Worm (Caenorhabditis elegans) whole organism, midembryonic: Measurements from ENCODE around the gene F58E6.6.

Experiments
- T22C8.4 ChIP-seq: fragments of 200-800 bp; sonication (Bioruptor generic); IDR thresholded peaks from 2 replicates; pipeline ENCODE4 v1.3.6; 2022; ENCODE audit warnings: missing genetic modification characterization, missing compliant biosample characterization
- cog-1 ChIP-seq: sonication (generic microtip); optimal IDR thresholded peaks from 2 replicates; lab custom pipeline; 2016; ENCODE audit warnings: missing genetic modification characterization, missing compliant biosample characterization
- flt-1 ChIP-seq: fragments of 200-800 bp; sonication (Bioruptor generic); IDR thresholded peaks from 2 replicates; pipeline ENCODE4 v1.3.6; 2022; ENCODE audit warnings: missing genetic modification characterization, missing compliant biosample characterization
- klf-2 ChIP-seq: fragments of 200-800 bp; sonication (Bioruptor generic); conservative IDR thresholded peaks from 2 replicates; pipeline ENCODE4 v1.3.6; 2022; ENCODE audit warnings: missing genetic modification reagents, missing genetic modification characterization, missing compliant biosample characterization
- med-1 ChIP-seq: sonication (generic microtip); optimal IDR thresholded peaks from 2 replicates; lab custom pipeline; 2017; ENCODE audit warnings: missing genetic modification characterization, mild to moderate bottlenecking, missing compliant biosample characterization, antibody characterized with exemption, missing genetic modification reagents; ENCODE audit not compliant: insufficient read depth
- ref-1 ChIP-seq: fragments of 200-800 bp; sonication (Bioruptor generic); conservative IDR thresholded peaks from 2 replicates; pipeline ENCODE4 v1.3.6; 2022; ENCODE audit warnings: missing genetic modification reagents, missing genetic modification characterization, missing compliant biosample characterization
- tab-1 ChIP-seq: fragments of 200-800 bp; sonication (Bioruptor generic); IDR thresholded peaks from 2 replicates; pipeline ENCODE4 v1.3.6; 2022; ENCODE audit warnings: missing genetic modification characterization, missing compliant biosample characterization
- ztf-23 ChIP-seq: fragments of 200-800 bp; sonication (Bioruptor generic); IDR thresholded peaks from 2 replicates; pipeline ENCODE4 v1.3.6; 2022; ENCODE audit warnings: missing genetic modification reagents, missing genetic modification characterization, missing compliant biosample characterization
- ztf-29 ChIP-seq: fragments of 200-800 bp; sonication (Bioruptor generic); IDR thresholded peaks from 2 replicates; pipeline ENCODE4 v1.3.6; 2022; ENCODE audit warnings: missing genetic modification reagents, missing genetic modification characterization, missing compliant biosample characterization

Gene F58E6.6

ce11 chrV:9752918-9753317 lies at the start of gene F58E6.6:
TSS of gene F58E6.6 (minus strand) at chrV:9753018.
- no peak for TF ChIP-seq klf-2 (GFP tag; lab: Robert Waterston, UW)
- TF ChIP-seq ref-1 (GFP tag; lab: Robert Waterston, UW): no peak
- TF ChIP-seq tab-1 (GFP tag; lab: Robert Waterston, UW): no peak
- no peak for TF ChIP-seq cog-1 (tag; lab: Kevin White, UChicago)
- no peak for TF ChIP-seq T22C8.4 (GFP tag; lab: Robert Waterston, UW)
- TF ChIP-seq ztf-23: no peak
- TF ChIP-seq ztf-29 (GFP tag; lab: Robert Waterston, UW): no peak
- TF ChIP-seq flt-1 (GFP tag; lab: Robert Waterston, UW): no peak
- TF ChIP-seq med-1 (GFP tag; lab: Kevin White, UChicago): no peak

DNA sequence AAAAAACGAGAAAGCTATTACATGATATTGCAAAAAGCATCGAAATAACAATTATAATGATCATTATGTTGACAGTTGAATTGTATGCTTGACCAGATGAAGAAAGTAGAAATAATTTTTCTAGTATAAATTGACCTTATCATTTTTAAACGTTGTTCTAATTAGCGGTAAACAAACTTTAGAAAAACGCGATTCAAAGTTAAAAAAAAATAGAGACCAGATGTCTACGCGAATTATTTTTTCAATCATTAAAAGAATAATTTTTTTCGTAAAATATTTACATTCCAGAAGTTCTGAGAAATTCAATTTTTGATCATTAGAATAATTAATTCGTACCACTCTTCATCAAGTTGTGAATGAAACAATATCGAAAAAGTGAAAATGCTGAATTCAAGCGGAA lies 49.1 kb upstream of the F58E6.6 start, which contains the start of gene F46B6.10:
Gene F46B6.10, minus strand, starts transcription at position 101 of the 400 bp plus-strand sequence.
- TF ChIP-seq klf-2 (GFP tag; lab: Robert Waterston, UW) (no peak), ztf-29 (GFP tag; lab: Robert Waterston, UW) (no peak), cog-1 (tag; lab: Kevin White, UChicago) (no peak), ztf-23 (no peak), flt-1 (GFP tag; lab: Robert Waterston, UW) (no peak), med-1 (GFP tag; lab: Kevin White, UChicago) (no peak), ref-1 (GFP tag; lab: Robert Waterston, UW) (no peak), tab-1 (GFP tag; lab: Robert Waterston, UW) (no peak), T22C8.4 (GFP tag; lab: Robert Waterston, UW) (no peak)

DNA sequence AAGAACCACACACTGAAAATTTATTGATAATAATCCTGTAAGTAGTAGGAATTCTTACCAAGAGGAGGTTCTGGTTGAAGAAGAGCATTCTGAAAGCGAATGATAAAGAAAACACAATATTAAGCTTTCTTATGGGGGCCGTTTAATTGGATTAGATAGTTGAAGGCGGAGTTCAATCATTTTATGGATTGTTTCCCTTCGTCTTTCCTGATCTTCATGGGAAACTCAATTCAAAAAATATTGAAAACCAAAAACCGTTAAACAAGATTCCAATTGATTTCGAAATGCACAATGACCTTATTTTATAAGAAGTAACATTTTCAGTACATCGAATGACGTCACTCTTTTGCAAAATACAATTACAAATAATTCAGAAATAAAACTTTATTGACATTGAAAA lies 46.3 kb upstream of the F58E6.6 start, which contains the start of gene F46B6.13:
Gene F46B6.13, minus strand, starts transcription at position 101 of the 400 bp plus-strand sequence.
- no peak for TF ChIP-seq ztf-23
- no peak for TF ChIP-seq tab-1 (GFP tag; lab: Robert Waterston, UW)
- TF ChIP-seq ref-1 (GFP tag; lab: Robert Waterston, UW): no peak
- no peak for TF ChIP-seq cog-1 (tag; lab: Kevin White, UChicago)
- TF ChIP-seq T22C8.4 (GFP tag; lab: Robert Waterston, UW): no peak
- TF ChIP-seq med-1 (GFP tag; lab: Kevin White, UChicago): no peak
- TF ChIP-seq flt-1 (GFP tag; lab: Robert Waterston, UW): no peak
- no peak for TF ChIP-seq ztf-29 (GFP tag; lab: Robert Waterston, UW)
- no peak for TF ChIP-seq klf-2 (GFP tag; lab: Robert Waterston, UW)

DNA sequence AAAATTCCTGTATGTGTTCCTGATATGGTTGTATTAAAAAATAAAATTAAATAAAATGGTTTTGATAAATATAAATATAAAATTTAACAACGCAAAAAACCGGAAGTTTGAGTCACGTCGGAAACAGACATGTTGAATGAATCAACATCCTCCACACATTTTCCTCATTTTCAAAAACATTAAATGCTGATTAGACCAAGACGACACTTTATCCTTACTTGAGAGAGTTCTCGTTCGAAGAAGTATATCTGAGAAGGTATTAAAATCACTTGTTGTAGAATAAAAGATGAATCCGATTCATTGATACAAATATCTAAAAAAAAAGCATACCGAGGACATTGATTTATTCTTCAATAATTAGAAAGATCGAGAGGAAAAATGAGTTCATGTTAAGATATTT lies 45.4 kb upstream of the F58E6.6 start:
- TF ChIP-seq T22C8.4 (GFP tag; lab: Robert Waterston, UW): no peak

ce11 chrV:9796562-9796961 lies 43.7 kb upstream of the F58E6.6 start, which contains the start of gene F46B6.9:
TSS of gene F46B6.9 (plus strand) at chrV:9796862.
- TF ChIP-seq ref-1 (GFP tag; lab: Robert Waterston, UW) (no peak), T22C8.4 (GFP tag; lab: Robert Waterston, UW) (no peak)

ce11 chrV:9796002-9796401 lies 43.2 kb upstream of the F58E6.6 start:
- TF ChIP-seq flt-1 (GFP tag; lab: Robert Waterston, UW) (no peak), T22C8.4 (GFP tag; lab: Robert Waterston, UW) (no peak), ref-1 (GFP tag; lab: Robert Waterston, UW) (no peak)

DNA sequence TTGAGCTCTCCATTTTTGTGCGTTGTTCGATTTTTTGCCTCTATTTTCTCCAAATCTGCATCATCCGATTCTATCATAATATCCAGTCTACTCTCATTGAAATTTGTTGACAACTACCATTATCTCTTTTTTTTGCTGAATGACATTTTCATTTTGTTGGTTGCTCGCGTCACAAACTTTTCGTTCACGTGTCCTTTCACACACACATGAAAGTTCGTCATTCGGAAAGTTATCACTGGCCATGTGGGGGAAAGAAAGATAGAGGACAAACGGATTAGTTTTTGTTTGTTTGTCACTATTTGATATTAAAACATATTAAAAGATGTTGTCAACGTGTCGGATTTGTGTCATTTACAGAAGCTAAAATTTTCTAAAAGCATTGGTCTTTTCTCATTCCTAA lies 42.2 kb upstream of the F58E6.6 start:
- TF ChIP-seq T22C8.4 (GFP tag; lab: Robert Waterston, UW) (no peak), cog-1 (tag; lab: Kevin White, UChicago) (no peak), klf-2 (GFP tag; lab: Robert Waterston, UW) (no peak), med-1 (GFP tag; lab: Kevin White, UChicago) (no peak), ztf-23 (no peak), flt-1 (GFP tag; lab: Robert Waterston, UW) (no peak), tab-1 (GFP tag; lab: Robert Waterston, UW) (no peak), ztf-29 (GFP tag; lab: Robert Waterston, UW) (no peak)

ce11 chrV:9791332-9791731 lies 38.5 kb upstream of the F58E6.6 start, which contains the start of gene lipl-2:
TSS of gene lipl-2 (plus strand) at chrV:9791567.
- no peak for TF ChIP-seq tab-1 (GFP tag; lab: Robert Waterston, UW)
- no peak for TF ChIP-seq klf-2 (GFP tag; lab: Robert Waterston, UW)
- TF ChIP-seq ztf-23: no peak
- no peak for TF ChIP-seq ref-1 (GFP tag; lab: Robert Waterston, UW)
- TF ChIP-seq med-1 (GFP tag; lab: Kevin White, UChicago): no peak
- TF ChIP-seq T22C8.4 (GFP tag; lab: Robert Waterston, UW): no peak
- TF ChIP-seq ztf-29 (GFP tag; lab: Robert Waterston, UW): no peak
- no peak for TF ChIP-seq flt-1 (GFP tag; lab: Robert Waterston, UW)
- no peak for TF ChIP-seq cog-1 (tag; lab: Kevin White, UChicago)

DNA sequence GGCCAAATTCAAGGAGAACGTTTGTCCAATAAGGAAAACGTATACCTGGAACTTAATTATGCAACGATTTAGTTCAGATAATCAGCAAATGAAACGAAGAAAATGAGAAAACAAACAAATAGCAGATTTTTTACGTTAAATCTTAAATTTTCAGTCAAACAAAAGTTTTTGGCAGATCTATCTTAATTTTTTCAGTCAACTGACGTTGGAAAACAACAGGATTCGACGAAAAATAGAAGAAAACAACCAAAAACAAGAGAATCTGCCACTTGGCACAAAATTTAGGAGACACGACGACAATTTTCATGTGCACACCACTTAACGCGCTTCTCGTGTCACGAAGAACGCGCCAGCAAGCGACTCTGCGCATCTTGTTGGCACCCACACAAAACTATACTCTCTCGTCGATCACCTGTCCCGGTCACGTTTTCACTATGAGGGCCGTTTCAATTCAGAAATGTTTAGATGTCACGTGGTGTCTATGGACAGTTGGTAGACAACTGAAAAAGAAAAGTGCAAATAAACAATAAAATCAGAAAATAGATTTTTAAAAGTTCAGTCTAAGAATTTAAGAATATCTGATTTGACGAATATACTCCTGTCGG lies 36.9 kb upstream of the F58E6.6 start, which contains the start of gene ztf-7:
Gene ztf-7, minus strand, starts transcription at position 51 of the 605 bp plus-strand sequence.
- TF ChIP-seq T22C8.4 (GFP tag; lab: Robert Waterston, UW): no peak

DNA sequence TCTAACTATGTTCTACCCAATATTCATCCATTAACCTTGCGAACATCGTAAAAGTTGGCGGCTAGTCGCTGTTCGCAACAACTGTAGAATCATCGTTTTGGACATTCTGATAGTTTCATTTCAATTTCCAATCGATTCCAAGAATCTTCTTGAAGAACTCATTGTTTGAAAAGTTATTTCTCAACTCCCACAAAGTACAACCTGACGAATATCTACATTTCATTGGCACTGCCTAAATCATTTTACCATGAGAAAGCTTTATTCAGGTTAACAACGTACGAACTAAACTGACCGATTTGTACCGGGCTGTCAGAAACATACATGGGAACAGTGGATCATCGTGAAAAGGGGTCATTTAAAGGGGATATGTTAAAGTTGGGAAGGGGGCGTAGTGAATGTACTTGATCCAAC lies 33.9 kb upstream of the F58E6.6 start, which contains the start of gene F46B6.6:
Gene F46B6.6, minus strand, starts transcription at position 148 of the 411 bp plus-strand sequence.
- no peak for TF ChIP-seq ztf-29 (GFP tag; lab: Robert Waterston, UW)
- TF ChIP-seq ref-1 (GFP tag; lab: Robert Waterston, UW): no peak
- TF ChIP-seq ztf-23: no peak
- TF ChIP-seq cog-1 (tag; lab: Kevin White, UChicago): no peak
- TF ChIP-seq med-1 (GFP tag; lab: Kevin White, UChicago): no peak
- TF ChIP-seq tab-1 (GFP tag; lab: Robert Waterston, UW): no peak
- no peak for TF ChIP-seq klf-2 (GFP tag; lab: Robert Waterston, UW)
- no peak for TF ChIP-seq T22C8.4 (GFP tag; lab: Robert Waterston, UW)
- no peak for TF ChIP-seq flt-1 (GFP tag; lab: Robert Waterston, UW)
